Fruit fly (Drosophila melanogaster): Measurements from ENCODE around the gene CG2006.

CG2006 gene

dm6 chr3R:29489209-29489608 is at the start of gene CG2006, which contains the start of gene CG2321:
CG2006 (plus strand) TSS chr3R:29489468.
CG2321 (minus strand) TSS chr3R:29489265.
- no peak for TF ChIP-seq Snoo (tag; optimal IDR thresholded peaks at IDR 0.05)
- TF ChIP-seq CG12605 (GFP tag; IDR thresholded peaks at IDR 0.05), result no peak
- TF ChIP-seq fd96Ca (GFP tag; IDR thresholded peaks at IDR 0.05), result peak; percentile 62; the same call in 2 of the 3 replicates
- TF ChIP-seq gl (tag; optimal IDR thresholded peaks at IDR 0.05), result no peak
- peak; percentile 64; the same call in 2 of the 3 replicates for TF ChIP-seq CG4496 (GFP tag; IDR thresholded peaks at IDR 0.05)
- TF ChIP-seq CG10348 (GFP tag; IDR thresholded peaks at IDR 0.05), result no peak
- no peak for TF ChIP-seq Pif1A (GFP tag; optimal IDR thresholded peaks at IDR 0.05)
- no peak for TF ChIP-seq CG32121 (GFP tag; IDR thresholded peaks at IDR 0.05)
- no peak for TF ChIP-seq Pif1B (GFP tag; optimal IDR thresholded peaks at IDR 0.05)
- TF ChIP-seq CG14655 (GFP tag; optimal IDR thresholded peaks at IDR 0.05), result no peak
- peak; percentile 31 for TF ChIP-seq CG9948 (tag; optimal IDR thresholded peaks at IDR 0.05)
- no peak for TF ChIP-seq D1 (tag; optimal IDR thresholded peaks at IDR 0.05)
- TF ChIP-seq CG13204 (GFP tag; optimal IDR thresholded peaks at IDR 0.05), result no peak
- TF ChIP-seq rn (GFP tag; IDR thresholded peaks at IDR 0.05), result 0 out of 2 replicates have a peak, but pooled peaks have one; percentile 31
- TF ChIP-seq EcR (GFP tag; optimal IDR thresholded peaks at IDR 0.05), result no peak
- TF ChIP-seq CG17806 (tag; optimal IDR thresholded peaks at IDR 0.05), result peak; percentile 56
- TF ChIP-seq CG34367 (tag; optimal IDR thresholded peaks at IDR 0.05), result no peak
- peak; percentile 48 for TF ChIP-seq CG8159 (tag; optimal IDR thresholded peaks at IDR 0.05)
- peak; percentile 59 for TF ChIP-seq Ets98B (GFP tag; IDR thresholded peaks at IDR 0.05)
- TF ChIP-seq CG15710 (tag; optimal IDR thresholded peaks at IDR 0.05), result peak; percentile 44
- no peak for TF ChIP-seq CG8301 (tag; optimal IDR thresholded peaks at IDR 0.05)

dm6 chr3R:29450333-29450732 is 38.9 kb upstream of the CG2006 start:
- TF ChIP-seq Ets98B (GFP tag; IDR thresholded peaks at IDR 0.05), result 0 out of 2 replicates have a peak, but pooled peaks have one; percentile 38
- peak; percentile 60 for TF ChIP-seq CG8301 (tag; optimal IDR thresholded peaks at IDR 0.05)
- no peak for TF ChIP-seq CG32121 (GFP tag; IDR thresholded peaks at IDR 0.05)
- TF ChIP-seq rn (GFP tag; IDR thresholded peaks at IDR 0.05), result peak; percentile 8; the same call in 1 of the 2 replicates
- TF ChIP-seq CG4496 (GFP tag; IDR thresholded peaks at IDR 0.05), result peak; percentile 51; the same call in 2 of the 3 replicates
- peak; percentile 39 for TF ChIP-seq CG8159 (tag; optimal IDR thresholded peaks at IDR 0.05)
- peak; percentile 26 for TF ChIP-seq CG9948 (tag; optimal IDR thresholded peaks at IDR 0.05)
- TF ChIP-seq Pif1A (GFP tag; optimal IDR thresholded peaks at IDR 0.05), result peak; percentile 36
- TF ChIP-seq CG17806 (tag; optimal IDR thresholded peaks at IDR 0.05), result peak; percentile 29
- peak; percentile 65; the same call in 2 of the 3 replicates for TF ChIP-seq fd96Ca (GFP tag; IDR thresholded peaks at IDR 0.05)
- TF ChIP-seq CG13204 (GFP tag; optimal IDR thresholded peaks at IDR 0.05), result no peak
- TF ChIP-seq EcR (GFP tag; optimal IDR thresholded peaks at IDR 0.05), result no peak
- TF ChIP-seq CG14655 (GFP tag; optimal IDR thresholded peaks at IDR 0.05), result peak; percentile 61

dm6 chr3R:29457215-29457614 is 32.1 kb upstream of the CG2006 start:
- TF ChIP-seq CG17806 (tag; optimal IDR thresholded peaks at IDR 0.05), result no peak
- no peak for TF ChIP-seq CG15710 (tag; optimal IDR thresholded peaks at IDR 0.05)
- TF ChIP-seq CG10348 (GFP tag; IDR thresholded peaks at IDR 0.05), result no peak
- 0 out of 3 replicates have a peak, but pooled peaks have one; percentile 14 for TF ChIP-seq fd96Ca (GFP tag; IDR thresholded peaks at IDR 0.05)
- no peak for TF ChIP-seq gl (tag; optimal IDR thresholded peaks at IDR 0.05)
- TF ChIP-seq CG9948 (tag; optimal IDR thresholded peaks at IDR 0.05), result no peak
- no peak for TF ChIP-seq Ets98B (GFP tag; IDR thresholded peaks at IDR 0.05)
- no peak for TF ChIP-seq EcR (GFP tag; optimal IDR thresholded peaks at IDR 0.05)
- TF ChIP-seq CG34367 (tag; optimal IDR thresholded peaks at IDR 0.05), result no peak
- TF ChIP-seq CG12605 (GFP tag; IDR thresholded peaks at IDR 0.05), result no peak
- peak; percentile 64; the same call in 1 of the 3 replicates for TF ChIP-seq CG4496 (GFP tag; IDR thresholded peaks at IDR 0.05)
- no peak for TF ChIP-seq CG8301 (tag; optimal IDR thresholded peaks at IDR 0.05)
- TF ChIP-seq CG13204 (GFP tag; optimal IDR thresholded peaks at IDR 0.05), result no peak
- TF ChIP-seq Pif1A (GFP tag; optimal IDR thresholded peaks at IDR 0.05), result no peak
- no peak for TF ChIP-seq Pif1B (GFP tag; optimal IDR thresholded peaks at IDR 0.05)
- no peak for TF ChIP-seq D1 (tag; optimal IDR thresholded peaks at IDR 0.05)
- no peak for TF ChIP-seq rn (GFP tag; IDR thresholded peaks at IDR 0.05)

DNA sequence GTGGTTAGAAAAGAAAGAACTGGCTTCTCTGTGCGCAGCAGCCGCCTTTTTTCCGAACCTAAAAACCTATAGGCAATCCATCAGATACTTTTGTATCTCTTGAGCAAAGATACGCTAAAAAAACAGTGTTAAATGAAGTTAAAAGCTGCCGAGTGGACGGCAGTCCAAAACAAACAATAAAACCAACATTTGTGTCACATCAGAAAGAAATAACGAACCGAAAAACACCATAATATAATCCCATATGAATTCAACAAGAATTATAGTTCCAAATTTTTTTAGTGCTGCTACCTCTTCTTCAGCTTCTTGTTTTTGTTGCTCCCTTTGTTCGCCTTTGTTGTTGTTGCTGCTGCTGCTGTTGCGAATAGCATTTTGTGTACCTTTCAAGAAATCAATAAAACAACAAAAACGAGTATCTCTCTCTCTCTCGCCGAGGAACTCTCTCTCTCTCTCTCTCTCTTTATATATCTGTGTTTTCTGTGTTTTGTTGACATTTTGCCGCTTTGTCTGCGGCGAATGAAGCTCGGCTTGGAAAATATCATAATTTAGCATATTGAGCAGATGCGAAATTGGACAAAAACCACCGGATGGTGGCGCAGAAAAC is 31.4 kb upstream of the CG2006 start:
- TF ChIP-seq D1 (tag; optimal IDR thresholded peaks at IDR 0.05), result no peak
- no peak for TF ChIP-seq CG17806 (tag; optimal IDR thresholded peaks at IDR 0.05)
- TF ChIP-seq CG8159 (tag; optimal IDR thresholded peaks at IDR 0.05), result peak; percentile 13

DNA sequence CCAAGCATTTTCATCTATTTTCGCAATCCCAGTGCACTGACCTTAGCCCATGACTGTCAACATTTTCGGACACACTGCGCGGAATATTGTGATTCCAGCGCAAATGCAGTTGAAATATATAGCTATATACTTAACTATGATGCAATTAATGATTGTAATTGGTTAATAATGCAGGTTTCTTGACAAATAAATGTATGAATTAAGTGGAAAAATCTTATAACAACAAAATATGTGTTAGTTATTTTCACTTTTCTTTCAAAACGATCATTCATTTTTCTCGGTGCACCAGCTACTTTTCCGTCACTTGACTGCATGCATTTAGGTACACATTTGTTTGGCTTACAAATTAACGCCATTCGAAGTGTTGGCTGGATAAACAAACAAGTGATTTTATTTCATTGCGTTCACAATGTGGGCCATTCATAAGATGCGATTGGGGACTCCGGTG is 30.6 kb upstream of the CG2006 start:
- peak; percentile 25 for TF ChIP-seq CG15710 (tag; optimal IDR thresholded peaks at IDR 0.05)
- TF ChIP-seq CG10348 (GFP tag; IDR thresholded peaks at IDR 0.05), result no peak
- no peak for TF ChIP-seq CG13204 (GFP tag; optimal IDR thresholded peaks at IDR 0.05)
- TF ChIP-seq CG9948 (tag; optimal IDR thresholded peaks at IDR 0.05), result peak; percentile 48
- peak; percentile 75 for TF ChIP-seq CG14655 (GFP tag; optimal IDR thresholded peaks at IDR 0.05)
- TF ChIP-seq CG8159 (tag; optimal IDR thresholded peaks at IDR 0.05), result peak; percentile 38
- TF ChIP-seq CG8301 (tag; optimal IDR thresholded peaks at IDR 0.05), result peak; percentile 72
- peak; percentile 58 for TF ChIP-seq Pif1A (GFP tag; optimal IDR thresholded peaks at IDR 0.05)
- no peak for TF ChIP-seq gl (tag; optimal IDR thresholded peaks at IDR 0.05)
- 0 out of 2 replicates have a peak, but pooled peaks have one; percentile 36 for TF ChIP-seq rn (GFP tag; IDR thresholded peaks at IDR 0.05)
- peak; percentile 27 for TF ChIP-seq CG34367 (tag; optimal IDR thresholded peaks at IDR 0.05)
- peak; percentile 70; the same call in 2 of the 3 replicates for TF ChIP-seq CG4496 (GFP tag; IDR thresholded peaks at IDR 0.05)
- TF ChIP-seq Ets98B (GFP tag; IDR thresholded peaks at IDR 0.05), result peak; percentile 38; the same call in 1 of the 2 replicates
- TF ChIP-seq Pif1B (GFP tag; optimal IDR thresholded peaks at IDR 0.05), result peak; percentile 37
- no peak for TF ChIP-seq CG12605 (GFP tag; IDR thresholded peaks at IDR 0.05)
- TF ChIP-seq CG17806 (tag; optimal IDR thresholded peaks at IDR 0.05), result peak; percentile 18
- no peak for TF ChIP-seq Snoo (tag; optimal IDR thresholded peaks at IDR 0.05)
- TF ChIP-seq CG32121 (GFP tag; IDR thresholded peaks at IDR 0.05), result peak; percentile 52
- TF ChIP-seq fd96Ca (GFP tag; IDR thresholded peaks at IDR 0.05), result 0 out of 3 replicates have a peak, but pooled peaks have one; percentile 26
- no peak for TF ChIP-seq D1 (tag; optimal IDR thresholded peaks at IDR 0.05)
- TF ChIP-seq EcR (GFP tag; optimal IDR thresholded peaks at IDR 0.05), result peak; percentile 72
